Worm (Caenorhabditis elegans) whole organism, L4/young adult: ENCODE results near the gene srxa-14.

Experiments
- W03F9.2 ChIP-seq: fragments of 150-350 bp; optimal IDR thresholded peaks from 2 replicates; lab custom pipeline; 2014; ENCODE audit warnings: missing biosample characterization, missing genetic modification characterization
- dao-5 ChIP-seq: sonication (generic microtip); optimal IDR thresholded peaks from 2 replicates; lab custom pipeline; 2016; ENCODE audit warnings: missing genotype, missing genetic modification characterization, moderate library complexity, missing compliant biosample characterization
- him-1 ChIP-seq: sonication (generic microtip); optimal IDR thresholded peaks from 2 replicates; lab custom pipeline; 2016; ENCODE audit warnings: missing genotype, missing genetic modification reagents, missing genetic modification characterization, missing compliant biosample characterization

- no peak for TF ChIP-seq dao-5 (tag; lab: Kevin White, UChicago)
- no peak for TF ChIP-seq W03F9.2 (tag; lab: Kevin White, UChicago)
- no peak for TF ChIP-seq him-1 (tag; lab: Kevin White, UChicago)
Observed at ce11 chrV:20618632-20619031, 20.8 kb upstream of the srxa-14 start, which contains the start of gene F46B3.7.
